Fruit fly (Drosophila melanogaster) whole organism, embryonic: ENCODE results near the gene mib1.
A peak's percentile ranks its signal among the peaks of the same experiment; 100 is the strongest.

Experiments
- ATbp ChIP-seq: fragments of 200-800 bp; sonication (Bioruptor generic); optimal IDR thresholded peaks from 2 replicates; lab custom pipeline; 2017; ENCODE audit warnings: missing biosample characterization, mild to moderate bottlenecking, missing genetic modification characterization, missing genetic modification reagents
- Ada2b ChIP-seq: fragments of 200-800 bp; sonication (Bioruptor generic); IDR thresholded peaks from 2 replicates; pipeline ENCODE4 v1.3.6; 2022; ENCODE audit warnings: missing biosample characterization, missing genetic modification characterization
- CG11398 ChIP-seq: fragments of 200-800 bp; sonication (Bioruptor generic); optimal IDR thresholded peaks from 2 replicates; lab custom pipeline; 2016; ENCODE audit warnings: missing biosample characterization, missing genetic modification characterization
- CG12219 ChIP-seq: fragments of 200-800 bp; sonication (Bioruptor generic); optimal IDR thresholded peaks from 3 replicates; lab custom pipeline; 2018; ENCODE audit warnings: missing biosample characterization, mild to moderate bottlenecking, missing genetic modification characterization
- CG16779 ChIP-seq: fragments of 200-800 bp; sonication (Bioruptor generic); IDR thresholded peaks from 2 replicates; pipeline ENCODE4 v1.3.6; 2022; ENCODE audit warnings: missing biosample characterization, missing genetic modification characterization
- CG2116 ChIP-seq: fragments of 200-800 bp; sonication (Bioruptor generic); optimal IDR thresholded peaks from 3 replicates; lab custom pipeline; 2018; ENCODE audit warnings: missing biosample characterization, mild to moderate bottlenecking, missing genetic modification characterization
- CG2712 ChIP-seq: fragments of 200-800 bp; optimal IDR thresholded peaks from 3 replicates; lab custom pipeline; 2019; ENCODE audit warnings: missing biosample characterization, mild to moderate bottlenecking, missing genetic modification characterization, moderate library complexity
- CG34422 ChIP-seq: fragments of 200-800 bp; sonication (Bioruptor generic); IDR thresholded peaks from 3 replicates; pipeline ENCODE4 v1.3.6; 2022; ENCODE audit warnings: missing biosample characterization, missing genetic modification characterization
- CG42726 ChIP-seq: fragments of 200-800 bp; sonication (Bioruptor generic); IDR thresholded peaks from 2 replicates; pipeline ENCODE4 v1.3.6; 2022; ENCODE audit warnings: missing biosample characterization, missing genetic modification characterization; ENCODE audit not compliant: partially characterized antibody
- CG4282 ChIP-seq: fragments of 200-800 bp; sonication (Bioruptor generic); optimal IDR thresholded peaks from 2 replicates; lab custom pipeline; 2016; ENCODE audit warnings: missing biosample characterization, missing genetic modification characterization
- CG4617 ChIP-seq: fragments of 200-800 bp; sonication (Bioruptor generic); optimal IDR thresholded peaks from 3 replicates; lab custom pipeline; 2016; ENCODE audit warnings: missing biosample characterization, missing genetic modification characterization, borderline replicate concordance
- CG6791 ChIP-seq: fragments of 200-800 bp; sonication (Bioruptor generic); IDR thresholded peaks from 3 replicates; pipeline ENCODE4 v1.3.6; 2022; ENCODE audit warnings: missing biosample characterization, missing genetic modification characterization; ENCODE audit not compliant: partially characterized antibody
- CG8281 ChIP-seq: fragments of 200-800 bp; sonication (Bioruptor generic); optimal IDR thresholded peaks from 2 replicates; lab custom pipeline; 2018; ENCODE audit warnings: missing biosample characterization, mild to moderate bottlenecking, missing genetic modification characterization, moderate library complexity
- CG9876 ChIP-seq: fragments of 200-800 bp; sonication (Bioruptor generic); optimal IDR thresholded peaks from 2 replicates; lab custom pipeline; 2016; ENCODE audit warnings: missing biosample characterization, missing genetic modification characterization
- D ChIP-seq, 2 experiments: fragments of 200-800 bp in 1 of 2; fragments of >200 bp in 1 of 2; sonication (Bioruptor generic) in 1 of 2; optimal IDR thresholded peaks; 2 replicates in 1 of 2; 3 replicates in 1 of 2; lab custom pipeline; 2017; ENCODE audit warnings: mild to moderate bottlenecking in 1 of 2, missing biosample characterization in 1 of 2, missing genetic modification characterization in 1 of 2, missing genetic modification reagents in 1 of 2
- Med ChIP-seq: fragments of 200-800 bp; sonication (Bioruptor generic); peaks from one replicate; lab custom pipeline; 2016; ENCODE audit warnings: missing biosample characterization, missing genetic modification characterization, mild to moderate bottlenecking, inconsistent platforms, moderate library complexity
- Meics ChIP-seq: fragments of 200-800 bp; sonication (Bioruptor generic); optimal IDR thresholded peaks from 2 replicates; lab custom pipeline; 2017; ENCODE audit warnings: missing biosample characterization, mild to moderate bottlenecking, missing genetic modification characterization
- Myb ChIP-seq: fragments of 200-800 bp; sonication (Bioruptor generic); optimal IDR thresholded peaks from 2 replicates; lab custom pipeline; 2016; ENCODE audit warnings: missing biosample characterization, missing genetic modification characterization
- NC2α ChIP-seq: fragments of 200-800 bp; sonication (Bioruptor generic); optimal IDR thresholded peaks from 2 replicates; lab custom pipeline; 2016; ENCODE audit warnings: missing biosample characterization, missing genetic modification characterization
- Nf-YA ChIP-seq: fragments of 200-800 bp; sonication (Bioruptor generic); IDR thresholded peaks from 2 replicates; pipeline ENCODE4 v1.3.6; 2022; ENCODE audit warnings: missing biosample characterization, missing genetic modification characterization
- Poxn ChIP-seq: fragments of 200-800 bp; sonication (Bioruptor generic); IDR thresholded peaks from 2 replicates; pipeline ENCODE4 v1.3.6; 2022; ENCODE audit warnings: missing biosample characterization, missing genetic modification characterization
- Rx ChIP-seq: fragments of 200-800 bp; sonication (Bioruptor generic); IDR thresholded peaks from 2 replicates; pipeline ENCODE4 v1.3.6; 2022; ENCODE audit warnings: missing biosample characterization, missing genetic modification characterization
- Ssrp ChIP-seq: fragments of 200-800 bp; sonication (Bioruptor generic); optimal IDR thresholded peaks from 2 replicates; lab custom pipeline; 2018; ENCODE audit warnings: missing biosample characterization, mild to moderate bottlenecking, missing genetic modification characterization, moderate library complexity
- ap ChIP-seq: fragments of 200-800 bp; sonication (Bioruptor generic); IDR thresholded peaks from 2 replicates; pipeline ENCODE4 v1.3.6; 2022; ENCODE audit warnings: missing biosample characterization, missing genetic modification characterization
- btn ChIP-seq: fragments of 200-800 bp; sonication (Bioruptor generic); optimal IDR thresholded peaks from 2 replicates; lab custom pipeline; 2016; ENCODE audit warnings: missing biosample characterization, missing genetic modification characterization
- chm ChIP-seq: fragments of 200-800 bp; sonication (Bioruptor generic); IDR thresholded peaks from 2 replicates; pipeline ENCODE4 v1.3.6; 2022; ENCODE audit warnings: missing biosample characterization, missing genetic modification characterization
- dan ChIP-seq: fragments of 200-800 bp; sonication (Bioruptor generic); IDR thresholded peaks from 2 replicates; pipeline ENCODE4 v1.3.6; 2022; ENCODE audit warnings: missing biosample characterization, missing genetic modification characterization
- dmrt99B ChIP-seq: fragments of 200-800 bp; sonication (Bioruptor generic); optimal IDR thresholded peaks from 2 replicates; lab custom pipeline; 2018; ENCODE audit warnings: missing biosample characterization, mild to moderate bottlenecking, missing genetic modification characterization, moderate library complexity
- fd3F ChIP-seq: fragments of 200-800 bp; sonication (Bioruptor generic); optimal IDR thresholded peaks from 2 replicates; lab custom pipeline; 2018; ENCODE audit warnings: missing biosample characterization, mild to moderate bottlenecking, missing genetic modification characterization, moderate library complexity
- gcm ChIP-seq: fragments of 200-800 bp; sonication (Bioruptor generic); optimal IDR thresholded peaks from 2 replicates; lab custom pipeline; 2019; ENCODE audit warnings: missing biosample characterization, mild to moderate bottlenecking, missing genetic modification characterization, moderate library complexity
- nom ChIP-seq: fragments of 200-800 bp; sonication (Bioruptor generic); optimal IDR thresholded peaks from 2 replicates; lab custom pipeline; 2017; ENCODE audit warnings: missing biosample characterization, missing genetic modification characterization, mild to moderate bottlenecking, moderate library complexity, missing genetic modification reagents
- org-1 ChIP-seq: fragments of 200-800 bp; sonication (Bioruptor generic); optimal IDR thresholded peaks from 2 replicates; lab custom pipeline; 2017; ENCODE audit warnings: missing biosample characterization, missing genetic modification characterization
- run ChIP-seq: fragments of 200-800 bp; sonication (Bioruptor generic); optimal IDR thresholded peaks from 3 replicates; lab custom pipeline; 2018; ENCODE audit warnings: missing biosample characterization, mild to moderate bottlenecking, missing genetic modification characterization
- sens-2 ChIP-seq: fragments of 200-800 bp; sonication (Bioruptor generic); IDR thresholded peaks from 2 replicates; pipeline ENCODE4 v1.3.6; 2022; ENCODE audit warnings: missing biosample characterization, missing genetic modification characterization
- shn ChIP-seq: fragments of 200-800 bp; sonication (Bioruptor generic); optimal IDR thresholded peaks from 3 replicates; lab custom pipeline; 2016; ENCODE audit warnings: missing biosample characterization, missing genetic modification characterization
- tna ChIP-seq: fragments of 200-800 bp; sonication (Bioruptor generic); IDR thresholded peaks from 2 replicates; pipeline ENCODE4 v1.3.6; 2022; ENCODE audit warnings: missing biosample characterization, missing genetic modification characterization; ENCODE audit not compliant: partially characterized antibody
- ttk ChIP-seq: fragments of 200-800 bp; sonication (Bioruptor generic); IDR thresholded peaks from 2 replicates; pipeline ENCODE4 v2.1.2; 2022; ENCODE audit warnings: missing biosample characterization, missing genetic modification characterization
- twi ChIP-seq: fragments of 200-800 bp; optimal IDR thresholded peaks from 2 replicates; lab custom pipeline; 2019; ENCODE audit warnings: missing biosample characterization, mild to moderate bottlenecking, missing genetic modification characterization, moderate library complexity
- zf30C ChIP-seq: fragments of 200-800 bp; sonication (Bioruptor generic); optimal IDR thresholded peaks from 3 replicates; lab custom pipeline; 2018; ENCODE audit warnings: missing biosample characterization, mild to moderate bottlenecking, missing genetic modification characterization

The mib1 gene

dm6 chr3L:15982783-15983432 is 28.7 kb downstream of the mib1 start, which contains the start of the genes brm and Arl1 (continued):
- TF ChIP-seq twi (tag; lab: Kevin White, UChicago) = peak; percentile 97
- TF ChIP-seq tna = no peak
- TF ChIP-seq CG4282 (GFP tag; lab: Kevin White, UChicago) = peak; percentile 51

- TF ChIP-seq CG8281 (tag; lab: Kevin White, UChicago) (no peak), CG2712 (tag; lab: Kevin White, UChicago) (no peak), NC2α (no peak), CG4617 (GFP tag; lab: Kevin White, UChicago) (no peak), CG11398 (no peak), CG9876 (GFP tag; lab: Kevin White, UChicago) (no peak), Ssrp (no peak), Med (GFP tag; lab: Kevin White, UChicago) (peak; percentile 20), Nf-YA (GFP tag; lab: Robert Waterston, UW) (no peak), org-1 (GFP tag; lab: Kevin White, UChicago) (no peak), D (optimal IDR thresholded peaks at IDR 0.05; lab: Kevin White, UChicago) (no peak), D (GFP tag; optimal IDR thresholded peaks at IDR 0.05; lab: Kevin White, UChicago) (no peak), btn (no peak), nom (no peak), Myb (GFP tag; lab: Kevin White, UChicago) (no peak), CG42726 (GFP tag; lab: Robert Waterston, UW) (0 out of 2 replicates have a peak, but pooled peaks have one; percentile 51), CG34422 (GFP tag; lab: Robert Waterston, UW) (no peak), zf30C (GFP tag; lab: Kevin White, UChicago) (no peak), run (tag; lab: Kevin White, UChicago) (no peak), dmrt99B (tag; lab: Kevin White, UChicago) (no peak), ATbp (GFP tag; lab: Kevin White, UChicago) (no peak), gcm (GFP tag; lab: Kevin White, UChicago) (no peak), Poxn (no peak), ap (GFP tag; lab: Robert Waterston, UW) (no peak), CG6791 (0 out of 3 replicates have a peak, but pooled peaks have one; percentile 13), shn (GFP tag; lab: Kevin White, UChicago) (no peak), CG16779 (GFP tag; lab: Robert Waterston, UW) (peak; percentile 44; the same call in 1 of the 2 replicates), dan (no peak), Meics (GFP tag; lab: Kevin White, UChicago) (no peak), CG2116 (GFP tag; lab: Kevin White, UChicago) (no peak), CG12219 (no peak), Ada2b (GFP tag; lab: Robert Waterston, UW) (no peak), sens-2 (GFP tag; lab: Robert Waterston, UW) (no peak), chm (no peak), fd3F (no peak), Rx (peak; percentile 38), ttk (GFP tag; lab: Robert Waterston, UW) (no peak)
Observed at dm6 chr3L:15982148-15982547, 29.5 kb downstream of the mib1 start.
